Worm (Caenorhabditis elegans) whole organism, young adult: Measurements from ENCODE around the gene C55A6.10.

Experiments
- B0019.2 ChIP-seq: fragments of 200-800 bp; sonication (Bioruptor generic); conservative IDR thresholded peaks from 2 replicates; pipeline ENCODE4 v1.3.6; 2022; ENCODE audit warnings: missing genetic modification reagents, missing genetic modification characterization, missing compliant biosample characterization
- B0336.3 ChIP-seq: fragments of 200-800 bp; sonication (Bioruptor generic); IDR thresholded peaks from 2 replicates; pipeline ENCODE4 v1.3.6; 2022; ENCODE audit warnings: missing genetic modification characterization, missing compliant biosample characterization
- C17E4.6 ChIP-seq: fragments of 200-800 bp; sonication (Bioruptor generic); IDR thresholded peaks from 2 replicates; pipeline ENCODE4 v1.3.6; 2022; ENCODE audit warnings: missing genetic modification reagents, missing genetic modification characterization, missing compliant biosample characterization
- D2030.7 ChIP-seq: fragments of 200-800 bp; sonication (Bioruptor generic); IDR thresholded peaks from 2 replicates; pipeline ENCODE4 v1.3.6; 2022; ENCODE audit warnings: missing genetic modification reagents, missing genetic modification characterization, missing compliant biosample characterization
- F37B4.10 ChIP-seq: fragments of 200-800 bp; sonication (Bioruptor generic); IDR thresholded peaks from 2 replicates; pipeline ENCODE4 v1.3.6; 2022; ENCODE audit warnings: missing genetic modification characterization, missing compliant biosample characterization
- F52B5.7 ChIP-seq: sonication (generic microtip); optimal IDR thresholded peaks from 2 replicates; lab custom pipeline; 2016; ENCODE audit warnings: mild to moderate bottlenecking, missing genetic modification characterization, missing compliant biosample characterization
- F57A8.1 ChIP-seq: fragments of 200-800 bp; sonication (Bioruptor generic); optimal IDR thresholded peaks from 2 replicates; lab custom pipeline; 2018; ENCODE audit warnings: mild to moderate bottlenecking, missing genetic modification characterization, moderate library complexity, missing compliant biosample characterization
- K12H6.12 ChIP-seq: fragments of 200-800 bp; sonication (Bioruptor generic); optimal IDR thresholded peaks from 2 replicates; lab custom pipeline; 2018; ENCODE audit warnings: mild to moderate bottlenecking, missing genetic modification characterization, missing compliant biosample characterization
- T07F8.4 ChIP-seq: sonication (generic microtip); optimal IDR thresholded peaks from 2 replicates; lab custom pipeline; 2016; ENCODE audit warnings: mild to moderate bottlenecking, missing genetic modification characterization, moderate library complexity, missing compliant biosample characterization
- Y53F4B.3 ChIP-seq: fragments of 200-800 bp; sonication (Bioruptor generic); IDR thresholded peaks from 2 replicates; pipeline ENCODE4 v1.3.6; 2022; ENCODE audit warnings: missing genetic modification reagents, missing genetic modification characterization, missing compliant biosample characterization
- Y53G8AR.9 ChIP-seq: fragments of 200-800 bp; sonication (Bioruptor generic); conservative IDR thresholded peaks from 2 replicates; pipeline ENCODE4 v1.3.6; 2022; ENCODE audit warnings: missing genetic modification reagents, missing genetic modification characterization, missing compliant biosample characterization
- Y56A3A.18 ChIP-seq: fragments of 200-800 bp; sonication (Bioruptor generic); IDR thresholded peaks from 2 replicates; pipeline ENCODE4 v1.3.6; 2022; ENCODE audit warnings: missing genetic modification reagents, missing genetic modification characterization, missing compliant biosample characterization
- Y67H2A.10 ChIP-seq: fragments of 200-800 bp; sonication (Bioruptor generic); conservative IDR thresholded peaks from 2 replicates; pipeline ENCODE4 v1.3.6; 2022; ENCODE audit warnings: missing genetic modification reagents, missing genetic modification characterization, missing compliant biosample characterization
- aptf-2 ChIP-seq: fragments of 200-800 bp; sonication (Bioruptor generic); conservative IDR thresholded peaks from 2 replicates; pipeline ENCODE4 v1.3.6; 2022; ENCODE audit warnings: missing genetic modification reagents, missing genetic modification characterization, missing compliant biosample characterization
- attf-3 ChIP-seq: fragments of 200-800 bp; sonication (Bioruptor generic); conservative IDR thresholded peaks from 2 replicates; pipeline ENCODE4 v1.3.6; 2022; ENCODE audit warnings: missing genetic modification reagents, missing genetic modification characterization, missing compliant biosample characterization
- attf-5 ChIP-seq: fragments of 200-800 bp; sonication (Bioruptor generic); optimal IDR thresholded peaks from 2 replicates; lab custom pipeline; 2018; ENCODE audit warnings: mild to moderate bottlenecking, missing genetic modification characterization, missing compliant biosample characterization
- bed-1 ChIP-seq: fragments of 200-800 bp; sonication (Bioruptor generic); IDR thresholded peaks from 2 replicates; pipeline ENCODE4 v1.3.6; 2022; ENCODE audit warnings: missing genetic modification reagents, missing genetic modification characterization, missing compliant biosample characterization
- bed-2 ChIP-seq: fragments of 200-800 bp; sonication (Bioruptor generic); IDR thresholded peaks from 2 replicates; pipeline ENCODE4 v1.3.6; 2022; ENCODE audit warnings: missing genetic modification reagents, missing genetic modification characterization, missing compliant biosample characterization
- cebp-2 ChIP-seq: fragments of 200-800 bp; sonication (Bioruptor generic); IDR thresholded peaks from 2 replicates; pipeline ENCODE4 v1.3.6; 2022; ENCODE audit warnings: missing genetic modification characterization, missing compliant biosample characterization
- ceh-100 ChIP-seq: fragments of 200-800 bp; sonication (Bioruptor generic); IDR thresholded peaks from 2 replicates; pipeline ENCODE4 v1.3.6; 2022; ENCODE audit warnings: missing genetic modification reagents, missing genetic modification characterization, missing compliant biosample characterization
- ceh-79 ChIP-seq: sonication (generic microtip); optimal IDR thresholded peaks from 2 replicates; lab custom pipeline; 2017; ENCODE audit warnings: mild to moderate bottlenecking, missing genetic modification characterization, missing compliant biosample characterization
- chd-7 ChIP-seq: sonication (generic microtip); optimal IDR thresholded peaks from 2 replicates; lab custom pipeline; 2016; ENCODE audit warnings: mild to moderate bottlenecking, missing genetic modification characterization, moderate library complexity, missing compliant biosample characterization
- dpl-1 ChIP-seq: fragments of 150-350 bp; optimal IDR thresholded peaks from 2 replicates; lab custom pipeline; 2014; ENCODE audit warnings: missing biosample characterization, missing genetic modification reagents, missing genetic modification characterization
- egl-44 ChIP-seq: fragments of 200-800 bp; sonication (Bioruptor generic); IDR thresholded peaks from 2 replicates; pipeline ENCODE4 v1.3.6; 2022; ENCODE audit warnings: missing genetic modification reagents, missing genetic modification characterization, missing compliant biosample characterization
- fkh-3 ChIP-seq: sonication (generic microtip); optimal IDR thresholded peaks from 2 replicates; lab custom pipeline; 2016; ENCODE audit warnings: mild to moderate bottlenecking, missing genetic modification characterization, missing compliant biosample characterization
- hmg-1.2 ChIP-seq: fragments of 200-800 bp; sonication (Bioruptor generic); IDR thresholded peaks from 2 replicates; pipeline ENCODE4 v1.3.6; 2022; ENCODE audit warnings: missing genetic modification reagents, missing genetic modification characterization, missing compliant biosample characterization
- let-526 ChIP-seq: fragments of 200-800 bp; sonication (Bioruptor generic); IDR thresholded peaks from 2 replicates; pipeline ENCODE4 v1.3.6; 2022; ENCODE audit warnings: missing genetic modification reagents, missing genetic modification characterization, missing compliant biosample characterization
- lin-35 ChIP-seq, 3 experiments: fragments of 150-350 bp in 2 of 3; sonication (generic microtip) in 1 of 3; optimal IDR thresholded peaks; 2 replicates each; lab custom pipeline; 2014 to 2018; ENCODE audit warnings: missing biosample characterization in 3 of 3, missing genetic modification characterization in 3 of 3, missing genetic modification reagents in 3 of 3
- lsl-1 ChIP-seq: fragments of 200-800 bp; sonication (Bioruptor generic); optimal IDR thresholded peaks from 2 replicates; lab custom pipeline; 2018; ENCODE audit warnings: mild to moderate bottlenecking, missing genetic modification characterization, moderate library complexity, missing compliant biosample characterization
- madf-8 ChIP-seq: fragments of 200-800 bp; sonication (Bioruptor generic); conservative IDR thresholded peaks from 2 replicates; pipeline ENCODE4 v1.3.6; 2022; ENCODE audit warnings: missing genetic modification reagents, missing genetic modification characterization, missing compliant biosample characterization
- mes-4 ChIP-seq: sonication (generic microtip); optimal IDR thresholded peaks from 2 replicates; lab custom pipeline; 2016; ENCODE audit warnings: missing genotype, missing genetic modification characterization, missing compliant biosample characterization
- nfya-2 ChIP-seq: fragments of 200-800 bp; sonication (Bioruptor generic); IDR thresholded peaks from 2 replicates; pipeline ENCODE4 v1.3.6; 2022; ENCODE audit warnings: missing genetic modification reagents, missing genetic modification characterization, missing compliant biosample characterization
- nhr-179 ChIP-seq: sonication (generic microtip); optimal IDR thresholded peaks from 2 replicates; lab custom pipeline; 2016; ENCODE audit warnings: mild to moderate bottlenecking, missing genetic modification characterization, missing compliant biosample characterization
- nhr-27 ChIP-seq: fragments of 200-800 bp; sonication (Bioruptor generic); optimal IDR thresholded peaks from 2 replicates; lab custom pipeline; 2018; ENCODE audit warnings: mild to moderate bottlenecking, missing genetic modification characterization, moderate library complexity, missing compliant biosample characterization
- rcor-1 ChIP-seq: fragments of 200-800 bp; sonication (Bioruptor generic); IDR thresholded peaks from 2 replicates; pipeline ENCODE4 v1.3.6; 2022; ENCODE audit warnings: missing genetic modification reagents, missing genetic modification characterization, missing compliant biosample characterization
- snpc-1.3 ChIP-seq: sonication (generic microtip); optimal IDR thresholded peaks from 2 replicates; lab custom pipeline; 2017; ENCODE audit warnings: missing genetic modification characterization, mild to moderate bottlenecking, missing compliant biosample characterization, antibody characterized with exemption, moderate library complexity, missing genotype, missing genetic modification reagents; ENCODE audit not compliant: insufficient read depth
- snpc-3.4 ChIP-seq: sonication (generic microtip); optimal IDR thresholded peaks from 2 replicates; lab custom pipeline; 2017; ENCODE audit warnings: missing genetic modification characterization, mild to moderate bottlenecking, missing compliant biosample characterization, antibody characterized with exemption, moderate library complexity, missing genotype, missing genetic modification reagents
- somi-1 ChIP-seq: fragments of 200-800 bp; sonication (Bioruptor generic); optimal IDR thresholded peaks from 2 replicates; lab custom pipeline; 2018; ENCODE audit warnings: mild to moderate bottlenecking, missing genetic modification characterization, missing compliant biosample characterization
- sptf-2 ChIP-seq: fragments of 200-800 bp; sonication (Bioruptor generic); optimal IDR thresholded peaks from 2 replicates; lab custom pipeline; 2018; ENCODE audit warnings: mild to moderate bottlenecking, missing genetic modification characterization, missing compliant biosample characterization
- tbx-9 ChIP-seq: sonication (generic microtip); optimal IDR thresholded peaks from 2 replicates; lab custom pipeline; 2016; ENCODE audit warnings: borderline replicate concordance, missing genetic modification characterization, inconsistent platforms, missing compliant biosample characterization
- tlf-1 ChIP-seq: fragments of 200-800 bp; sonication (Bioruptor generic); optimal IDR thresholded peaks from 2 replicates; lab custom pipeline; 2018; ENCODE audit warnings: mild to moderate bottlenecking, missing genetic modification characterization, missing compliant biosample characterization
- zfh-2 ChIP-seq: fragments of 200-800 bp; sonication (Bioruptor generic); conservative IDR thresholded peaks from 2 replicates; pipeline ENCODE4 v1.3.6; 2022; ENCODE audit warnings: missing genetic modification reagents, missing genetic modification characterization, missing compliant biosample characterization
- ztf-25 ChIP-seq: fragments of 200-800 bp; sonication (Bioruptor generic); IDR thresholded peaks from 2 replicates; pipeline ENCODE4 v1.3.6; 2022; ENCODE audit warnings: missing genetic modification reagents, missing genetic modification characterization, missing compliant biosample characterization
- ztf-28 ChIP-seq: fragments of 200-800 bp; sonication (Bioruptor generic); IDR thresholded peaks from 2 replicates; pipeline ENCODE4 v1.3.6; 2022; ENCODE audit warnings: missing genetic modification reagents, missing genetic modification characterization, missing compliant biosample characterization

The C55A6.10 gene

ce11 chrV:11536667-11537066 lies 31.5 kb downstream of the C55A6.10 start:
- TF ChIP-seq F57A8.1 (GFP tag; lab: Kevin White, UChicago) = no peak
- no peak for TF ChIP-seq ztf-28

- TF ChIP-seq bed-2 (GFP tag; lab: Robert Waterston, UW) (no peak), F52B5.7 (tag; lab: Kevin White, UChicago) (no peak), nhr-27 (no peak), nfya-2 (GFP tag; lab: Robert Waterston, UW) (no peak)
Measured at ce11 chrV:11539502-11539901, 34.4 kb downstream of the C55A6.10 start.

ce11 chrV:11541284-11541683 lies 36.1 kb downstream of the C55A6.10 start:
- TF ChIP-seq T07F8.4 (tag; lab: Kevin White, UChicago) (no peak), attf-5 (GFP tag; lab: Kevin White, UChicago) (no peak), lsl-1 (no peak), B0019.2 (GFP tag; lab: Robert Waterston, UW) (no peak), ztf-28 (0 out of 2 replicates have a peak, but pooled peaks have one; percentile 54), ztf-25 (peak; percentile 67; the same call in 1 of the 2 replicates), bed-2 (GFP tag; lab: Robert Waterston, UW) (no peak), mes-4 (tag; lab: Kevin White, UChicago) (no peak), let-526 (GFP tag; lab: Robert Waterston, UW) (no peak), egl-44 (GFP tag; lab: Robert Waterston, UW) (no peak), C17E4.6 (GFP tag; lab: Robert Waterston, UW) (no peak), snpc-1.3 (tag; lab: Kevin White, UChicago) (no peak), chd-7 (tag; lab: Kevin White, UChicago) (peak; percentile 44), Y56A3A.18 (GFP tag; lab: Robert Waterston, UW) (no peak), nhr-179 (tag; lab: Kevin White, UChicago) (no peak), hmg-1.2 (GFP tag; lab: Robert Waterston, UW) (no peak), ceh-79 (tag; lab: Kevin White, UChicago) (peak; percentile 6), sptf-2 (GFP tag; lab: Kevin White, UChicago) (no peak), cebp-2 (GFP tag; lab: Robert Waterston, UW) (no peak), snpc-3.4 (no peak), madf-8 (GFP tag; lab: Robert Waterston, UW) (no peak), nhr-27 (no peak), zfh-2 (GFP tag; lab: Robert Waterston, UW) (no peak), nfya-2 (GFP tag; lab: Robert Waterston, UW) (no peak), somi-1 (GFP tag; lab: Kevin White, UChicago) (peak; percentile 30), Y67H2A.10 (GFP tag; lab: Robert Waterston, UW) (no peak), tbx-9 (tag; lab: Kevin White, UChicago) (no peak), rcor-1 (GFP tag; lab: Robert Waterston, UW) (no peak), F37B4.10 (GFP tag; lab: Robert Waterston, UW) (no peak), D2030.7 (GFP tag; lab: Robert Waterston, UW) (no peak), Y53G8AR.9 (GFP tag; lab: Robert Waterston, UW) (0 out of 2 replicates have a peak, but pooled peaks have one; percentile 21), bed-1 (GFP tag; lab: Robert Waterston, UW) (0 out of 2 replicates have a peak, but pooled peaks have one; percentile 46), dpl-1 (GFP tag; lab: Kevin White, UChicago) (no peak), K12H6.12 (tag; lab: Kevin White, UChicago) (no peak), attf-3 (GFP tag; lab: Robert Waterston, UW) (0 out of 2 replicates have a peak, but pooled peaks have one; percentile 32), lin-35 (GFP tag; optimal IDR thresholded peaks at IDR 0.05; lab: Kevin White, UChicago) (no peak), aptf-2 (0 out of 2 replicates have a peak, but pooled peaks have one; percentile 7), tlf-1 (no peak), ceh-100 (peak; percentile 19; the same call in 1 of the 2 replicates), Y53F4B.3 (GFP tag; lab: Robert Waterston, UW) (0 out of 2 replicates have a peak, but pooled peaks have one; percentile 34), F52B5.7 (tag; lab: Kevin White, UChicago) (peak; percentile 76), B0336.3 (GFP tag; lab: Robert Waterston, UW) (no peak), fkh-3 (no peak)
